Worm (Caenorhabditis elegans) whole organism, young adult: Measurements from ENCODE around the gene C17H12.6.

ENCODE experiments used
- B0261.1 ChIP-seq: sonication (generic microtip); optimal IDR thresholded peaks from 2 replicates; lab custom pipeline; 2016; ENCODE audit warnings: mild to moderate bottlenecking, missing genetic modification characterization, moderate library complexity, missing compliant biosample characterization
- B0336.3 ChIP-seq: fragments of 200-800 bp; sonication (Bioruptor generic); IDR thresholded peaks from 2 replicates; pipeline ENCODE4 v1.3.6; 2022; ENCODE audit warnings: missing genetic modification characterization, missing compliant biosample characterization
- F22D6.2 ChIP-seq: sonication (generic microtip); optimal IDR thresholded peaks from 2 replicates; lab custom pipeline; 2016; ENCODE audit warnings: mild to moderate bottlenecking, missing genetic modification characterization, missing compliant biosample characterization
- F23B12.7 ChIP-seq: sonication (generic microtip); optimal IDR thresholded peaks from 2 replicates; lab custom pipeline; 2017; ENCODE audit warnings: missing genetic modification characterization, mild to moderate bottlenecking, missing compliant biosample characterization, antibody characterized with exemption, moderate library complexity; ENCODE audit not compliant: insufficient read depth
- F37B4.10 ChIP-seq: fragments of 200-800 bp; sonication (Bioruptor generic); IDR thresholded peaks from 2 replicates; pipeline ENCODE4 v1.3.6; 2022; ENCODE audit warnings: missing genetic modification characterization, missing compliant biosample characterization
- F57A8.1 ChIP-seq: fragments of 200-800 bp; sonication (Bioruptor generic); optimal IDR thresholded peaks from 2 replicates; lab custom pipeline; 2018; ENCODE audit warnings: mild to moderate bottlenecking, missing genetic modification characterization, moderate library complexity, missing compliant biosample characterization
- K12H6.12 ChIP-seq: fragments of 200-800 bp; sonication (Bioruptor generic); optimal IDR thresholded peaks from 2 replicates; lab custom pipeline; 2018; ENCODE audit warnings: mild to moderate bottlenecking, missing genetic modification characterization, missing compliant biosample characterization
- Y95B8A.8 ChIP-seq: fragments of 200-800 bp; sonication (Bioruptor generic); IDR thresholded peaks from 2 replicates; pipeline ENCODE4 v1.3.6; 2022; ENCODE audit warnings: missing genetic modification reagents, missing genetic modification characterization, missing compliant biosample characterization
- akir-1 ChIP-seq: fragments of 200-800 bp; sonication (Bioruptor generic); optimal IDR thresholded peaks from 2 replicates; lab custom pipeline; 2018; ENCODE audit warnings: mild to moderate bottlenecking, missing genetic modification characterization, moderate library complexity, missing compliant biosample characterization
- aptf-2 ChIP-seq: fragments of 200-800 bp; sonication (Bioruptor generic); conservative IDR thresholded peaks from 2 replicates; pipeline ENCODE4 v1.3.6; 2022; ENCODE audit warnings: missing genetic modification reagents, missing genetic modification characterization, missing compliant biosample characterization
- aptf-3 ChIP-seq: fragments of 200-800 bp; sonication (Bioruptor generic); IDR thresholded peaks from 2 replicates; pipeline ENCODE4 v1.3.6; 2022; ENCODE audit warnings: missing genetic modification characterization, missing compliant biosample characterization
- athp-1 ChIP-seq: sonication (generic microtip); optimal IDR thresholded peaks from 2 replicates; lab custom pipeline; 2017; ENCODE audit warnings: mild to moderate bottlenecking, missing genetic modification characterization, missing compliant biosample characterization
- bed-1 ChIP-seq: fragments of 200-800 bp; sonication (Bioruptor generic); IDR thresholded peaks from 2 replicates; pipeline ENCODE4 v1.3.6; 2022; ENCODE audit warnings: missing genetic modification reagents, missing genetic modification characterization, missing compliant biosample characterization
- bed-2 ChIP-seq: fragments of 200-800 bp; sonication (Bioruptor generic); IDR thresholded peaks from 2 replicates; pipeline ENCODE4 v1.3.6; 2022; ENCODE audit warnings: missing genetic modification reagents, missing genetic modification characterization, missing compliant biosample characterization
- ccch-3 ChIP-seq: fragments of 200-800 bp; sonication (Bioruptor generic); optimal IDR thresholded peaks from 2 replicates; lab custom pipeline; 2018; ENCODE audit warnings: mild to moderate bottlenecking, missing genetic modification characterization, missing compliant biosample characterization
- ceh-100 ChIP-seq: fragments of 200-800 bp; sonication (Bioruptor generic); IDR thresholded peaks from 2 replicates; pipeline ENCODE4 v1.3.6; 2022; ENCODE audit warnings: missing genetic modification reagents, missing genetic modification characterization, missing compliant biosample characterization
- dpl-1 ChIP-seq: fragments of 150-350 bp; optimal IDR thresholded peaks from 2 replicates; lab custom pipeline; 2014; ENCODE audit warnings: missing biosample characterization, missing genetic modification reagents, missing genetic modification characterization
- egl-18 ChIP-seq: fragments of 200-800 bp; sonication (Bioruptor generic); IDR thresholded peaks from 2 replicates; pipeline ENCODE4 v1.3.6; 2022; ENCODE audit warnings: missing genetic modification reagents, missing genetic modification characterization, missing compliant biosample characterization
- him-1 ChIP-seq: sonication (generic microtip); optimal IDR thresholded peaks from 2 replicates; lab custom pipeline; 2016; ENCODE audit warnings: missing genotype, missing genetic modification reagents, missing genetic modification characterization, missing compliant biosample characterization
- hrde-1 ChIP-seq: sonication (generic microtip); optimal IDR thresholded peaks from 2 replicates; lab custom pipeline; 2016; ENCODE audit warnings: missing genetic modification characterization, mild to moderate bottlenecking, missing compliant biosample characterization, moderate library complexity, missing genotype, missing genetic modification reagents, borderline replicate concordance
- let-526 ChIP-seq: fragments of 200-800 bp; sonication (Bioruptor generic); IDR thresholded peaks from 2 replicates; pipeline ENCODE4 v1.3.6; 2022; ENCODE audit warnings: missing genetic modification reagents, missing genetic modification characterization, missing compliant biosample characterization
- lin-35 ChIP-seq, 3 experiments: fragments of 150-350 bp in 2 of 3; sonication (generic microtip) in 1 of 3; optimal IDR thresholded peaks; 2 replicates each; lab custom pipeline; 2014 to 2018; ENCODE audit warnings: missing biosample characterization in 3 of 3, missing genetic modification characterization in 3 of 3, missing genetic modification reagents in 3 of 3
- lin-40 ChIP-seq: sonication (generic microtip); optimal IDR thresholded peaks from 2 replicates; lab custom pipeline; 2016; ENCODE audit warnings: missing genetic modification characterization, mild to moderate bottlenecking, missing compliant biosample characterization, missing genotype, missing genetic modification reagents
- lsy-27 ChIP-seq: sonication (generic microtip); optimal IDR thresholded peaks from 2 replicates; lab custom pipeline; 2017; ENCODE audit warnings: missing genetic modification characterization, mild to moderate bottlenecking, missing compliant biosample characterization, antibody characterized with exemption, missing genotype, borderline replicate concordance; ENCODE audit not compliant: insufficient read depth
- madf-10 ChIP-seq: sonication (generic microtip); optimal IDR thresholded peaks from 2 replicates; lab custom pipeline; 2016; ENCODE audit warnings: mild to moderate bottlenecking, missing genetic modification characterization, missing compliant biosample characterization
- mel-28 ChIP-seq: sonication (generic microtip); optimal IDR thresholded peaks from 2 replicates; lab custom pipeline; 2016; ENCODE audit warnings: borderline replicate concordance, mild to moderate bottlenecking, missing genetic modification characterization, missing compliant biosample characterization
- mes-4 ChIP-seq: sonication (generic microtip); optimal IDR thresholded peaks from 2 replicates; lab custom pipeline; 2016; ENCODE audit warnings: missing genotype, missing genetic modification characterization, missing compliant biosample characterization
- mxl-1 ChIP-seq: sonication (generic microtip); optimal IDR thresholded peaks from 2 replicates; lab custom pipeline; 2016; ENCODE audit warnings: missing genetic modification characterization, missing compliant biosample characterization
- nhr-27 ChIP-seq: fragments of 200-800 bp; sonication (Bioruptor generic); optimal IDR thresholded peaks from 2 replicates; lab custom pipeline; 2018; ENCODE audit warnings: mild to moderate bottlenecking, missing genetic modification characterization, moderate library complexity, missing compliant biosample characterization
- nhr-80 ChIP-seq: sonication (generic microtip); optimal IDR thresholded peaks from 2 replicates; lab custom pipeline; 2016; ENCODE audit warnings: missing genetic modification characterization, missing compliant biosample characterization
- pbrm-1 ChIP-seq: fragments of 200-800 bp; sonication (Bioruptor generic); IDR thresholded peaks from 2 replicates; pipeline ENCODE4 v1.3.6; 2022; ENCODE audit warnings: missing genetic modification reagents, missing genetic modification characterization, missing compliant biosample characterization
- rec-8 ChIP-seq, 2 experiments: sonication (generic microtip); optimal IDR thresholded peaks; 2 replicates each; lab custom pipeline; 2016; ENCODE audit warnings: mild to moderate bottlenecking in 2 of 2, missing genetic modification characterization in 2 of 2, missing genetic modification reagents in 2 of 2, missing genotype in 2 of 2, missing biosample characterization in 1 of 2, missing compliant biosample characterization in 1 of 2, moderate library complexity in 1 of 2
- repo-1 ChIP-seq: sonication (generic microtip); optimal IDR thresholded peaks from 2 replicates; lab custom pipeline; 2017; ENCODE audit warnings: mild to moderate bottlenecking, missing genetic modification characterization, missing compliant biosample characterization
- sea-2 ChIP-seq: fragments of 200-800 bp; sonication (Bioruptor generic); IDR thresholded peaks from 2 replicates; pipeline ENCODE4 v1.3.6; 2022; ENCODE audit warnings: missing genetic modification characterization, missing compliant biosample characterization
- snpc-4 ChIP-seq, 5 experiments: fragments of 150-350 bp in 1 of 5; sonication (generic microtip) in 4 of 5; optimal IDR thresholded peaks; 2 replicates each; lab custom pipeline; 2014 to 2018; ENCODE audit warnings: missing genetic modification characterization in 5 of 5, missing biosample characterization in 3 of 5, antibody characterized with exemption in 2 of 5, mild to moderate bottlenecking in 2 of 5, missing compliant biosample characterization in 2 of 5, missing genotype in 2 of 5, moderate library complexity in 2 of 5, missing genetic modification reagents in 1 of 5
- tbp1 ChIP-seq: fragments of 200-800 bp; sonication (Bioruptor generic); optimal IDR thresholded peaks from 2 replicates; lab custom pipeline; 2018; ENCODE audit warnings: mild to moderate bottlenecking, missing genetic modification characterization, missing compliant biosample characterization
- tbx-9 ChIP-seq: sonication (generic microtip); optimal IDR thresholded peaks from 2 replicates; lab custom pipeline; 2016; ENCODE audit warnings: borderline replicate concordance, missing genetic modification characterization, inconsistent platforms, missing compliant biosample characterization
- unc-62 ChIP-seq: fragments of 150-350 bp; optimal IDR thresholded peaks from 2 replicates; lab custom pipeline; 2014; ENCODE audit warnings: missing biosample characterization, missing genetic modification reagents, missing genetic modification characterization
- zfh-2 ChIP-seq: fragments of 200-800 bp; sonication (Bioruptor generic); conservative IDR thresholded peaks from 2 replicates; pipeline ENCODE4 v1.3.6; 2022; ENCODE audit warnings: missing genetic modification reagents, missing genetic modification characterization, missing compliant biosample characterization
- ztf-28 ChIP-seq: fragments of 200-800 bp; sonication (Bioruptor generic); IDR thresholded peaks from 2 replicates; pipeline ENCODE4 v1.3.6; 2022; ENCODE audit warnings: missing genetic modification reagents, missing genetic modification characterization, missing compliant biosample characterization
- ztf-3 ChIP-seq: fragments of 200-800 bp; sonication (Bioruptor generic); optimal IDR thresholded peaks from 2 replicates; lab custom pipeline; 2018; ENCODE audit warnings: mild to moderate bottlenecking, missing genetic modification characterization, missing compliant biosample characterization

C17H12.6 gene

ce11 chrIV:6818369-6818768, 3.9 kb downstream of the C17H12.6 start, which contains the start of gene C17H12.8:
Gene C17H12.8, plus strand, starts transcription at chrIV:6818703.
- TF ChIP-seq lin-40 (tag; lab: Kevin White, UChicago) (no peak), nhr-80 (tag; lab: Kevin White, UChicago) (peak; percentile 37)

- TF ChIP-seq snpc-4 (GFP tag; optimal IDR thresholded peaks at IDR 0.05; lab: Kevin White, UChicago) = no peak
- TF ChIP-seq snpc-4 (tag; optimal IDR thresholded peaks at IDR 0.05; lab: Kevin White, UChicago) = no peak
- TF ChIP-seq aptf-2 (GFP tag; lab: Robert Waterston, UW) = no peak
- TF ChIP-seq aptf-3 (GFP tag; lab: Robert Waterston, UW) = no peak
- no peak for TF ChIP-seq madf-10 (tag; lab: Kevin White, UChicago)
- TF ChIP-seq egl-18 = no peak
- TF ChIP-seq lin-40 (tag; lab: Kevin White, UChicago) = no peak
- TF ChIP-seq bed-2 = no peak
- TF ChIP-seq F22D6.2 (tag; lab: Kevin White, UChicago) = no peak
- TF ChIP-seq F57A8.1 = no peak
- no peak for TF ChIP-seq nhr-27 (tag; lab: Kevin White, UChicago)
- no peak for TF ChIP-seq bed-1 (GFP tag; lab: Robert Waterston, UW)
- no peak for TF ChIP-seq ceh-100 (GFP tag; lab: Robert Waterston, UW)
- no peak for TF ChIP-seq mel-28 (tag; lab: Kevin White, UChicago)
- TF ChIP-seq dpl-1 (GFP tag; lab: Kevin White, UChicago) = no peak
- TF ChIP-seq ztf-28 (GFP tag; lab: Robert Waterston, UW) = no peak
Measured at ce11 chrIV:6817554-6817953, 4.8 kb downstream of the C17H12.6 start, which contains the start of gene C17H12.5. Gene C17H12.5, minus strand, starts transcription at chrIV:6817654.

ce11 chrIV:6811808-6812207, 10.5 kb downstream of the C17H12.6 start, which contains the start of gene ceh-48:
Gene ceh-48, plus strand, starts transcription at chrIV:6812108.
- TF ChIP-seq him-1 (no peak), ztf-3 (GFP tag; lab: Kevin White, UChicago) (no peak), akir-1 (no peak), sea-2 (GFP tag; lab: Robert Waterston, UW) (no peak), ceh-100 (GFP tag; lab: Robert Waterston, UW) (no peak)
- TF ChIP-seq, all 124 proteins: peak for 0

ce11 chrIV:6809756-6810155, 12.6 kb downstream of the C17H12.6 start:
- TF ChIP-seq mes-4 (no peak), lsy-27 (tag; lab: Kevin White, UChicago) (no peak), F23B12.7 (tag; lab: Kevin White, UChicago) (no peak), F37B4.10 (GFP tag; lab: Robert Waterston, UW) (0 out of 2 replicates have a peak, but pooled peaks have one; percentile 15), B0261.1 (tag; lab: Kevin White, UChicago) (no peak), repo-1 (tag; lab: Kevin White, UChicago) (no peak), hrde-1 (tag; lab: Kevin White, UChicago) (no peak), pbrm-1 (GFP tag; lab: Robert Waterston, UW) (0 out of 2 replicates have a peak, but pooled peaks have one; percentile 14), lin-35 (GFP tag; optimal IDR thresholded peaks at IDR 0.05; lab: Kevin White, UChicago) (peak in 1 of 3 experiments; percentile 57), tbp1 (GFP tag; lab: Kevin White, UChicago) (no peak), F22D6.2 (tag; lab: Kevin White, UChicago) (no peak), mxl-1 (tag; lab: Kevin White, UChicago) (no peak), athp-1 (tag; lab: Kevin White, UChicago) (no peak), lin-40 (tag; lab: Kevin White, UChicago) (peak; percentile 37), B0336.3 (GFP tag; lab: Robert Waterston, UW) (no peak), rec-8 (tag; optimal IDR thresholded peaks at IDR 0.05; lab: Kevin White, UChicago) (no peak), let-526 (GFP tag; lab: Robert Waterston, UW) (no peak), sea-2 (GFP tag; lab: Robert Waterston, UW) (no peak), ztf-28 (GFP tag; lab: Robert Waterston, UW) (no peak), ccch-3 (GFP tag; lab: Kevin White, UChicago) (no peak), ztf-3 (GFP tag; lab: Kevin White, UChicago) (no peak), bed-2 (no peak), zfh-2 (GFP tag; lab: Robert Waterston, UW) (no peak), tbx-9 (no peak), K12H6.12 (tag; lab: Kevin White, UChicago) (peak; percentile 58), Y95B8A.8 (no peak), unc-62 (no peak)
